Worm (Caenorhabditis elegans) whole organism, young adult: ENCODE results near the gene F37A4.4.

Experiments used
- B0336.3 ChIP-seq: fragments of 200-800 bp; sonication (Bioruptor generic); IDR thresholded peaks from 2 replicates; pipeline ENCODE4 v1.3.6; 2022; ENCODE audit warnings: missing genetic modification characterization, missing compliant biosample characterization
- F22D6.2 ChIP-seq: sonication (generic microtip); optimal IDR thresholded peaks from 2 replicates; lab custom pipeline; 2016; ENCODE audit warnings: mild to moderate bottlenecking, missing genetic modification characterization, missing compliant biosample characterization
- F33H1.4 ChIP-seq: fragments of 200-800 bp; sonication (Bioruptor generic); IDR thresholded peaks from 2 replicates; pipeline ENCODE4 v1.3.6; 2022; ENCODE audit warnings: missing genetic modification reagents, missing genetic modification characterization, missing compliant biosample characterization
- F49E8.2 ChIP-seq: sonication (generic microtip); optimal IDR thresholded peaks from 3 replicates; lab custom pipeline; 2017; ENCODE audit warnings: missing genetic modification characterization, mild to moderate bottlenecking, missing compliant biosample characterization, antibody characterized with exemption, moderate library complexity; ENCODE audit not compliant: insufficient read depth
- F55B11.4 ChIP-seq: sonication (generic microtip); optimal IDR thresholded peaks from 2 replicates; lab custom pipeline; 2016; ENCODE audit warnings: missing compliant biosample characterization, missing genetic modification characterization, borderline replicate concordance; ENCODE audit not compliant: insufficient read depth
- F57A8.1 ChIP-seq: fragments of 200-800 bp; sonication (Bioruptor generic); optimal IDR thresholded peaks from 2 replicates; lab custom pipeline; 2018; ENCODE audit warnings: mild to moderate bottlenecking, missing genetic modification characterization, moderate library complexity, missing compliant biosample characterization
- K11D2.4 ChIP-seq: fragments of 200-800 bp; sonication (Bioruptor generic); IDR thresholded peaks from 2 replicates; pipeline ENCODE4 v1.3.6; 2022; ENCODE audit warnings: missing genetic modification reagents, missing genetic modification characterization, missing compliant biosample characterization
- K12H6.12 ChIP-seq: fragments of 200-800 bp; sonication (Bioruptor generic); optimal IDR thresholded peaks from 2 replicates; lab custom pipeline; 2018; ENCODE audit warnings: mild to moderate bottlenecking, missing genetic modification characterization, missing compliant biosample characterization
- Y53F4B.3 ChIP-seq: fragments of 200-800 bp; sonication (Bioruptor generic); IDR thresholded peaks from 2 replicates; pipeline ENCODE4 v1.3.6; 2022; ENCODE audit warnings: missing genetic modification reagents, missing genetic modification characterization, missing compliant biosample characterization
- Y79H2A.3 ChIP-seq: fragments of 200-800 bp; sonication (Bioruptor generic); conservative IDR thresholded peaks from 2 replicates; pipeline ENCODE4 v1.3.6; 2022; ENCODE audit warnings: missing genetic modification reagents, missing genetic modification characterization, missing compliant biosample characterization
- Y95B8A.8 ChIP-seq: fragments of 200-800 bp; sonication (Bioruptor generic); IDR thresholded peaks from 2 replicates; pipeline ENCODE4 v1.3.6; 2022; ENCODE audit warnings: missing genetic modification reagents, missing genetic modification characterization, missing compliant biosample characterization
- ZK185.1 ChIP-seq: sonication (generic microtip); optimal IDR thresholded peaks from 2 replicates; lab custom pipeline; 2016; ENCODE audit warnings: mild to moderate bottlenecking, missing genetic modification characterization, missing compliant biosample characterization; ENCODE audit not compliant: poor library complexity, severe bottlenecking
- ama-1 ChIP-seq, 3 experiments: fragments of 150-350 bp in 1 of 3; sonication (generic microtip) in 2 of 3; optimal IDR thresholded peaks; 2 replicates each; lab custom pipeline; 2014 to 2018; ENCODE audit warnings: missing biosample characterization in 2 of 3, missing genetic modification characterization in 2 of 3, missing genetic modification reagents in 2 of 3
- atf-7 ChIP-seq: sonication (generic microtip); optimal IDR thresholded peaks from 2 replicates; lab custom pipeline; 2017; ENCODE audit warnings: mild to moderate bottlenecking, missing genetic modification characterization, missing compliant biosample characterization
- athp-1 ChIP-seq: sonication (generic microtip); optimal IDR thresholded peaks from 2 replicates; lab custom pipeline; 2017; ENCODE audit warnings: mild to moderate bottlenecking, missing genetic modification characterization, missing compliant biosample characterization
- bed-1 ChIP-seq: fragments of 200-800 bp; sonication (Bioruptor generic); IDR thresholded peaks from 2 replicates; pipeline ENCODE4 v1.3.6; 2022; ENCODE audit warnings: missing genetic modification reagents, missing genetic modification characterization, missing compliant biosample characterization
- cebp-2 ChIP-seq: fragments of 200-800 bp; sonication (Bioruptor generic); IDR thresholded peaks from 2 replicates; pipeline ENCODE4 v1.3.6; 2022; ENCODE audit warnings: missing genetic modification characterization, missing compliant biosample characterization
- ceh-27 ChIP-seq: fragments of 200-800 bp; sonication (Bioruptor generic); optimal IDR thresholded peaks from 2 replicates; lab custom pipeline; 2018; ENCODE audit warnings: mild to moderate bottlenecking, missing genetic modification characterization, moderate library complexity, missing compliant biosample characterization
- ceh-58 ChIP-seq: fragments of 200-800 bp; sonication (Bioruptor generic); IDR thresholded peaks from 2 replicates; pipeline ENCODE4 v1.3.6; 2022; ENCODE audit warnings: missing genetic modification characterization, missing compliant biosample characterization
- ceh-79 ChIP-seq: sonication (generic microtip); optimal IDR thresholded peaks from 2 replicates; lab custom pipeline; 2017; ENCODE audit warnings: mild to moderate bottlenecking, missing genetic modification characterization, missing compliant biosample characterization
- him-1 ChIP-seq: sonication (generic microtip); optimal IDR thresholded peaks from 2 replicates; lab custom pipeline; 2016; ENCODE audit warnings: missing genotype, missing genetic modification reagents, missing genetic modification characterization, missing compliant biosample characterization
- hmg-1.2 ChIP-seq: fragments of 200-800 bp; sonication (Bioruptor generic); IDR thresholded peaks from 2 replicates; pipeline ENCODE4 v1.3.6; 2022; ENCODE audit warnings: missing genetic modification reagents, missing genetic modification characterization, missing compliant biosample characterization
- hrde-1 ChIP-seq: sonication (generic microtip); optimal IDR thresholded peaks from 2 replicates; lab custom pipeline; 2016; ENCODE audit warnings: missing genetic modification characterization, mild to moderate bottlenecking, missing compliant biosample characterization, moderate library complexity, missing genotype, missing genetic modification reagents, borderline replicate concordance
- hsf-1 ChIP-seq: fragments of 200-800 bp; sonication (Bioruptor generic); IDR thresholded peaks from 2 replicates; pipeline ENCODE4 v1.3.6; 2022; ENCODE audit warnings: missing genetic modification reagents, missing genetic modification characterization, missing compliant biosample characterization
- lag-1 ChIP-seq: fragments of 200-800 bp; sonication (Bioruptor generic); IDR thresholded peaks from 2 replicates; pipeline ENCODE4 v1.3.6; 2022; ENCODE audit warnings: missing genetic modification reagents, missing genetic modification characterization, missing compliant biosample characterization
- let-526 ChIP-seq: fragments of 200-800 bp; sonication (Bioruptor generic); IDR thresholded peaks from 2 replicates; pipeline ENCODE4 v1.3.6; 2022; ENCODE audit warnings: missing genetic modification reagents, missing genetic modification characterization, missing compliant biosample characterization
- let-607 ChIP-seq, 2 experiments: fragments of 200-800 bp in 1 of 2; sonication (Bioruptor generic) in 1 of 2; sonication (generic microtip) in 1 of 2; optimal IDR thresholded peaks; 2 replicates each; lab custom pipeline; 2016 to 2018; ENCODE audit warnings: mild to moderate bottlenecking in 2 of 2, missing compliant biosample characterization in 2 of 2, missing genetic modification characterization in 2 of 2, moderate library complexity in 2 of 2, missing genotype in 1 of 2
- lin-35 ChIP-seq, 3 experiments: fragments of 150-350 bp in 2 of 3; sonication (generic microtip) in 1 of 3; optimal IDR thresholded peaks; 2 replicates each; lab custom pipeline; 2014 to 2018; ENCODE audit warnings: missing biosample characterization in 3 of 3, missing genetic modification characterization in 3 of 3, missing genetic modification reagents in 3 of 3
- lsy-27 ChIP-seq: sonication (generic microtip); optimal IDR thresholded peaks from 2 replicates; lab custom pipeline; 2017; ENCODE audit warnings: missing genetic modification characterization, mild to moderate bottlenecking, missing compliant biosample characterization, antibody characterized with exemption, missing genotype, borderline replicate concordance; ENCODE audit not compliant: insufficient read depth
- madf-10 ChIP-seq: sonication (generic microtip); optimal IDR thresholded peaks from 2 replicates; lab custom pipeline; 2016; ENCODE audit warnings: mild to moderate bottlenecking, missing genetic modification characterization, missing compliant biosample characterization
- madf-3 ChIP-seq: fragments of 200-800 bp; sonication (Bioruptor generic); IDR thresholded peaks from 2 replicates; pipeline ENCODE4 v1.3.6; 2022; ENCODE audit warnings: missing genetic modification reagents, missing genetic modification characterization, missing compliant biosample characterization
- nfya-2 ChIP-seq: fragments of 200-800 bp; sonication (Bioruptor generic); IDR thresholded peaks from 2 replicates; pipeline ENCODE4 v1.3.6; 2022; ENCODE audit warnings: missing genetic modification reagents, missing genetic modification characterization, missing compliant biosample characterization
- nhr-179 ChIP-seq: sonication (generic microtip); optimal IDR thresholded peaks from 2 replicates; lab custom pipeline; 2016; ENCODE audit warnings: mild to moderate bottlenecking, missing genetic modification characterization, missing compliant biosample characterization
- nhr-90 ChIP-seq: sonication (generic microtip); optimal IDR thresholded peaks from 2 replicates; lab custom pipeline; 2016; ENCODE audit warnings: missing genotype, mild to moderate bottlenecking, missing genetic modification characterization, missing compliant biosample characterization
- sdz-38 ChIP-seq: sonication (generic microtip); optimal IDR thresholded peaks from 2 replicates; lab custom pipeline; 2016; ENCODE audit warnings: missing genotype, missing genetic modification characterization, missing compliant biosample characterization
- sea-2 ChIP-seq: fragments of 200-800 bp; sonication (Bioruptor generic); IDR thresholded peaks from 2 replicates; pipeline ENCODE4 v1.3.6; 2022; ENCODE audit warnings: missing genetic modification characterization, missing compliant biosample characterization
- snpc-1.3 ChIP-seq: sonication (generic microtip); optimal IDR thresholded peaks from 2 replicates; lab custom pipeline; 2017; ENCODE audit warnings: missing genetic modification characterization, mild to moderate bottlenecking, missing compliant biosample characterization, antibody characterized with exemption, moderate library complexity, missing genotype, missing genetic modification reagents; ENCODE audit not compliant: insufficient read depth
- snpc-3.4 ChIP-seq: sonication (generic microtip); optimal IDR thresholded peaks from 2 replicates; lab custom pipeline; 2017; ENCODE audit warnings: missing genetic modification characterization, mild to moderate bottlenecking, missing compliant biosample characterization, antibody characterized with exemption, moderate library complexity, missing genotype, missing genetic modification reagents
- somi-1 ChIP-seq: fragments of 200-800 bp; sonication (Bioruptor generic); optimal IDR thresholded peaks from 2 replicates; lab custom pipeline; 2018; ENCODE audit warnings: mild to moderate bottlenecking, missing genetic modification characterization, missing compliant biosample characterization
- sptf-2 ChIP-seq: fragments of 200-800 bp; sonication (Bioruptor generic); optimal IDR thresholded peaks from 2 replicates; lab custom pipeline; 2018; ENCODE audit warnings: mild to moderate bottlenecking, missing genetic modification characterization, missing compliant biosample characterization
- xnd-1 ChIP-seq: sonication (generic microtip); optimal IDR thresholded peaks from 2 replicates; lab custom pipeline; 2016; ENCODE audit warnings: missing genotype, missing genetic modification reagents, missing genetic modification characterization, missing compliant biosample characterization
- zfh-2 ChIP-seq: fragments of 200-800 bp; sonication (Bioruptor generic); conservative IDR thresholded peaks from 2 replicates; pipeline ENCODE4 v1.3.6; 2022; ENCODE audit warnings: missing genetic modification reagents, missing genetic modification characterization, missing compliant biosample characterization
- ztf-25 ChIP-seq: fragments of 200-800 bp; sonication (Bioruptor generic); IDR thresholded peaks from 2 replicates; pipeline ENCODE4 v1.3.6; 2022; ENCODE audit warnings: missing genetic modification reagents, missing genetic modification characterization, missing compliant biosample characterization
- ztf-26 ChIP-seq: sonication (generic microtip); optimal IDR thresholded peaks from 2 replicates; lab custom pipeline; 2017; ENCODE audit warnings: missing genetic modification characterization, missing compliant biosample characterization

The F37A4.4 gene

DNA sequence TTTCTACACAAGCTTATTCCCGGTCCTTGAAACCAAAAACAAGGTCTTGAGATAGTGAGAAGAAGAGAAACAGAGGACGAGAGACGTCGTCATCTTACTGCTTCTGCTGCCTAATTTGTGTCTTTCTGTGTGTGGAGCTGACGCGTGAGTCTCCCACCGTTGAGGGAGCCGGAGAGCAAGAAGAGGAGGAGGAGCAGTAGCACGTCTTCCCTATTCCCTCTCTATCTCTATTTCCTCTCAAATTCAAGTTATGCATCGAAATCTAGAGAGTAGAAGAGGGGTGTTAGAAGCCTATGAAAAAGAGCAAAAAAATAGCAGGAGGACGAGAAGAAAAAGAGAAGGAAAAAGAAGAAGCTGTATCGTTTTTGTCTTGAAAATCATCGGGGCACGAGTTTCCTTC is 18.2 kb upstream of the F37A4.4 start:
- TF ChIP-seq hsf-1 (GFP tag; lab: Robert Waterston, UW) (no peak), lsy-27 (tag; lab: Kevin White, UChicago) (no peak), F22D6.2 (no peak), F49E8.2 (tag; lab: Kevin White, UChicago) (no peak), madf-3 (peak; percentile 37; the same call in 1 of the 2 replicates), nhr-179 (tag; lab: Kevin White, UChicago) (no peak), Y53F4B.3 (no peak), nfya-2 (GFP tag; lab: Robert Waterston, UW) (no peak), F57A8.1 (GFP tag; lab: Kevin White, UChicago) (no peak), lin-35 (GFP tag; optimal IDR thresholded peaks at IDR 0.05; lab: Kevin White, UChicago) (peak in 1 of 3 experiments; percentile 45), ceh-58 (GFP tag; lab: Robert Waterston, UW) (no peak), hmg-1.2 (peak; percentile 31; the same call in 1 of the 2 replicates), K12H6.12 (tag; lab: Kevin White, UChicago) (peak; percentile 23), F33H1.4 (GFP tag; lab: Robert Waterston, UW) (no peak), F55B11.4 (tag; lab: Kevin White, UChicago) (no peak), atf-7 (tag; lab: Kevin White, UChicago) (peak; percentile 6), ceh-27 (peak; percentile 54), sea-2 (GFP tag; lab: Robert Waterston, UW) (no peak), madf-10 (tag; lab: Kevin White, UChicago) (no peak)

- TF ChIP-seq B0336.3 (GFP tag; lab: Robert Waterston, UW) (no peak), lsy-27 (tag; lab: Kevin White, UChicago) (no peak), Y95B8A.8 (GFP tag; lab: Robert Waterston, UW) (no peak)
These were observed 7.9 kb upstream of the F37A4.4 start, which contains the start of gene F37A4.6 for ce11 chrIII:6705515-6705914. Gene F37A4.6, plus strand, starts transcription at chrIII:6705815.

ce11 chrIII:6709983-6710382 is 3.4 kb upstream of the F37A4.4 start, which contains the start of gene isw-1:
Gene isw-1, minus strand, starts transcription at chrIII:6710100.
- TF ChIP-seq ceh-27 = no peak
- no peak for TF ChIP-seq let-607 (tag; optimal IDR thresholded peaks at IDR 0.05; lab: Kevin White, UChicago)
- no peak for TF ChIP-seq snpc-1.3 (tag; lab: Kevin White, UChicago)
- TF ChIP-seq hrde-1 (tag; lab: Kevin White, UChicago) = no peak
- no peak for TF ChIP-seq Y79H2A.3 (GFP tag; lab: Robert Waterston, UW)
- peak; percentile 85 for TF ChIP-seq xnd-1 (tag; lab: Kevin White, UChicago)
- TF ChIP-seq let-526 (GFP tag; lab: Robert Waterston, UW) = no peak
- no peak for TF ChIP-seq nhr-179 (tag; lab: Kevin White, UChicago)
- TF ChIP-seq lag-1 (GFP tag; lab: Robert Waterston, UW) = no peak
- TF ChIP-seq sptf-2 = no peak
- TF ChIP-seq cebp-2 (GFP tag; lab: Robert Waterston, UW) = no peak
- no peak for TF ChIP-seq zfh-2
- peak; percentile 13 for TF ChIP-seq ZK185.1
- no peak for TF ChIP-seq sdz-38 (tag; lab: Kevin White, UChicago)
- no peak for TF ChIP-seq nhr-90 (tag; lab: Kevin White, UChicago)
- TF ChIP-seq ama-1 (optimal IDR thresholded peaks at IDR 0.05; lab: Kevin White, UChicago) = no peak
- TF ChIP-seq ama-1 (GFP tag; optimal IDR thresholded peaks at IDR 0.05; lab: Kevin White, UChicago) = no peak
- TF ChIP-seq ztf-26 (tag; lab: Kevin White, UChicago) = no peak
- no peak for TF ChIP-seq him-1 (tag; lab: Kevin White, UChicago)
- TF ChIP-seq madf-3 = peak; percentile 87
- TF ChIP-seq athp-1 = no peak
- TF ChIP-seq ceh-79 (tag; lab: Kevin White, UChicago) = no peak
- TF ChIP-seq K11D2.4 (GFP tag; lab: Robert Waterston, UW) = no peak; the same call in 1 of the 2 replicates
- TF ChIP-seq lin-35 (GFP tag; optimal IDR thresholded peaks at IDR 0.05; lab: Kevin White, UChicago) = peak in 2 of 3 experiments; percentile 76 to 92
- peak; percentile 85 for TF ChIP-seq snpc-3.4 (tag; lab: Kevin White, UChicago)
- no peak for TF ChIP-seq somi-1
- no peak for TF ChIP-seq ztf-25 (GFP tag; lab: Robert Waterston, UW)
- no peak for TF ChIP-seq bed-1 (GFP tag; lab: Robert Waterston, UW)
